Fruit fly (Drosophila melanogaster) whole organism, embryonic: Measurements from ENCODE around the gene CG8301.

Experiments used
- CG10979 ChIP-seq: fragments of 200-800 bp; sonication (Bioruptor generic); optimal IDR thresholded peaks from 2 replicates; lab custom pipeline; 2018; ENCODE audit warnings: missing biosample characterization, mild to moderate bottlenecking, missing genetic modification characterization, moderate library complexity
- CG11695 ChIP-seq: fragments of 200-800 bp; sonication (Bioruptor generic); IDR thresholded peaks from 3 replicates; pipeline ENCODE4 v1.3.6; 2022; ENCODE audit warnings: missing biosample characterization, missing genetic modification characterization
- CG15696 ChIP-seq: fragments of 200-800 bp; sonication (Bioruptor generic); optimal IDR thresholded peaks from 2 replicates; lab custom pipeline; 2019; ENCODE audit warnings: missing biosample characterization, mild to moderate bottlenecking, missing genetic modification characterization, moderate library complexity
- CG1602 ChIP-seq: fragments of 200-800 bp; sonication (Bioruptor generic); optimal IDR thresholded peaks from 3 replicates; lab custom pipeline; 2016; ENCODE audit warnings: missing biosample characterization, missing genetic modification characterization
- CG18011 ChIP-seq: fragments of 200-800 bp; sonication (Bioruptor generic); optimal IDR thresholded peaks from 2 replicates; lab custom pipeline; 2017; ENCODE audit warnings: missing biosample characterization, missing genetic modification characterization, mild to moderate bottlenecking, moderate library complexity, missing genotype
- CG31365 ChIP-seq: fragments of 200-800 bp; sonication (Bioruptor generic); optimal IDR thresholded peaks from 2 replicates; lab custom pipeline; 2018; ENCODE audit warnings: missing biosample characterization, mild to moderate bottlenecking, missing genetic modification characterization
- CG32772 ChIP-seq: fragments of 200-800 bp; sonication (Bioruptor generic); IDR thresholded peaks from 2 replicates; pipeline ENCODE4 v1.3.6; 2022; ENCODE audit warnings: missing biosample characterization, missing genetic modification characterization
- CG33213 ChIP-seq: fragments of 200-800 bp; sonication (Bioruptor generic); optimal IDR thresholded peaks from 3 replicates; lab custom pipeline; 2016; ENCODE audit warnings: missing biosample characterization, missing genetic modification characterization
- CG3407 ChIP-seq: fragments of 200-800 bp; sonication (Bioruptor generic); optimal IDR thresholded peaks from 2 replicates; lab custom pipeline; 2018; ENCODE audit warnings: missing biosample characterization, mild to moderate bottlenecking, missing genetic modification characterization
- CG4854 ChIP-seq: fragments of 200-800 bp; sonication (Bioruptor generic); optimal IDR thresholded peaks from 2 replicates; lab custom pipeline; 2016; ENCODE audit warnings: missing biosample characterization, missing genetic modification characterization, inconsistent platforms
- CG7745 ChIP-seq: fragments of 200-800 bp; sonication (Bioruptor generic); optimal IDR thresholded peaks from 2 replicates; lab custom pipeline; 2018; ENCODE audit warnings: missing biosample characterization, mild to moderate bottlenecking, missing genetic modification characterization, moderate library complexity
- CG9215 ChIP-seq: fragments of 200-800 bp; sonication (Bioruptor generic); IDR thresholded peaks from 2 replicates; pipeline ENCODE4 v1.3.6; 2022; ENCODE audit warnings: missing biosample characterization, missing genetic modification characterization
- Camta ChIP-seq: fragments of 200-800 bp; sonication (Bioruptor generic); optimal IDR thresholded peaks from 2 replicates; lab custom pipeline; 2016; ENCODE audit warnings: missing biosample characterization, missing genetic modification characterization
- CrebB ChIP-seq: fragments of 200-800 bp; sonication (Bioruptor generic); optimal IDR thresholded peaks from 3 replicates; lab custom pipeline; 2018; ENCODE audit warnings: missing biosample characterization, mild to moderate bottlenecking, missing genetic modification characterization
- Deaf1 ChIP-seq: fragments of 200-800 bp; optimal IDR thresholded peaks from 3 replicates; lab custom pipeline; 2019; ENCODE audit warnings: missing biosample characterization, mild to moderate bottlenecking, missing genetic modification characterization, moderate library complexity
- Dfd ChIP-seq, 2 experiments: fragments of >200 bp; optimal IDR thresholded peaks; 2 replicates each; lab custom pipeline; 2017; ENCODE audit warnings: missing biosample characterization in 2 of 2, missing genetic modification characterization in 2 of 2
- Ets65A ChIP-seq: fragments of 200-800 bp; sonication (Bioruptor generic); peaks from one replicate; lab custom pipeline; 2016; ENCODE audit warnings: missing biosample characterization, missing genetic modification characterization
- HLHmδ ChIP-seq: fragments of 200-800 bp; sonication (Bioruptor generic); optimal IDR thresholded peaks from 2 replicates; lab custom pipeline; 2018; ENCODE audit warnings: missing biosample characterization, mild to moderate bottlenecking, missing genetic modification characterization, moderate library complexity
- Lpt ChIP-seq: fragments of >200 bp; optimal IDR thresholded peaks from 2 replicates; lab custom pipeline; 2018; ENCODE audit warnings: missing biosample characterization, missing genetic modification characterization
- MESR4 ChIP-seq: fragments of 200-800 bp; sonication (Bioruptor generic); optimal IDR thresholded peaks from 2 replicates; lab custom pipeline; 2018; ENCODE audit warnings: missing biosample characterization, mild to moderate bottlenecking, missing genetic modification characterization, moderate library complexity
- Max ChIP-seq: fragments of 200-800 bp; sonication (Bioruptor generic); optimal IDR thresholded peaks from 2 replicates; lab custom pipeline; 2016; ENCODE audit warnings: missing biosample characterization, mild to moderate bottlenecking, missing genetic modification characterization
- Mrtf ChIP-seq: fragments of 200-800 bp; sonication (Bioruptor generic); IDR thresholded peaks from 3 replicates; pipeline ENCODE4 v1.3.6; 2022; ENCODE audit warnings: missing biosample characterization, missing genetic modification characterization
- Opbp ChIP-seq: fragments of 200-800 bp; sonication (Bioruptor generic); IDR thresholded peaks from 3 replicates; pipeline ENCODE4 v1.3.6; 2022; ENCODE audit warnings: missing biosample characterization, missing genetic modification characterization; ENCODE audit not compliant: partially characterized antibody
- Ravus ChIP-seq: fragments of 200-800 bp; sonication (Bioruptor generic); IDR thresholded peaks from 2 replicates; pipeline ENCODE4 v1.3.6; 2022; ENCODE audit warnings: missing biosample characterization, missing genetic modification characterization
- Taf1 ChIP-seq: fragments of 200-800 bp; sonication (Bioruptor generic); IDR thresholded peaks from 2 replicates; pipeline ENCODE4 v1.3.6; 2022; ENCODE audit warnings: missing biosample characterization, missing genetic modification characterization
- ap ChIP-seq: fragments of 200-800 bp; sonication (Bioruptor generic); IDR thresholded peaks from 2 replicates; pipeline ENCODE4 v1.3.6; 2022; ENCODE audit warnings: missing biosample characterization, missing genetic modification characterization
- ase ChIP-seq: fragments of 200-800 bp; sonication (Bioruptor generic); IDR thresholded peaks from 3 replicates; pipeline ENCODE4 v1.3.6; 2022; ENCODE audit warnings: missing biosample characterization, missing genetic modification characterization
- bowl ChIP-seq: fragments of 200-800 bp; sonication (Bioruptor generic); IDR thresholded peaks from 2 replicates; pipeline ENCODE4 v1.3.6; 2022; ENCODE audit warnings: missing biosample characterization, missing genetic modification characterization
- br ChIP-seq: fragments of >200 bp; optimal IDR thresholded peaks from 2 replicates; lab custom pipeline; 2017
- cato ChIP-seq: fragments of 200-800 bp; sonication (Bioruptor generic); optimal IDR thresholded peaks from 2 replicates; lab custom pipeline; 2016; ENCODE audit warnings: missing biosample characterization, missing genetic modification characterization, borderline replicate concordance
- ci ChIP-seq: fragments of 200-800 bp; sonication (Bioruptor generic); IDR thresholded peaks from 3 replicates; pipeline ENCODE4 v1.3.6; 2022; ENCODE audit warnings: missing biosample characterization, missing genetic modification characterization
- dan ChIP-seq: fragments of 200-800 bp; sonication (Bioruptor generic); IDR thresholded peaks from 2 replicates; pipeline ENCODE4 v1.3.6; 2022; ENCODE audit warnings: missing biosample characterization, missing genetic modification characterization
- dimm ChIP-seq: fragments of 200-800 bp; sonication (Bioruptor generic); IDR thresholded peaks from 2 replicates; pipeline ENCODE4 v1.3.6; 2022; ENCODE audit warnings: missing biosample characterization, missing genetic modification characterization
- dpn ChIP-seq, 2 experiments: fragments of 200-800 bp; sonication (Bioruptor generic); optimal IDR thresholded peaks; 3 replicates each; lab custom pipeline; 2016; ENCODE audit warnings: missing biosample characterization in 2 of 2, missing genetic modification characterization in 2 of 2
- ems ChIP-seq: fragments of 200-800 bp; sonication (Bioruptor generic); optimal IDR thresholded peaks from 3 replicates; lab custom pipeline; 2016; ENCODE audit warnings: missing biosample characterization, missing genetic modification characterization
- fd64A ChIP-seq: fragments of 200-800 bp; sonication (Bioruptor generic); optimal IDR thresholded peaks from 3 replicates; lab custom pipeline; 2018; ENCODE audit warnings: missing biosample characterization, mild to moderate bottlenecking, missing genetic modification characterization
- grau ChIP-seq: fragments of 200-800 bp; optimal IDR thresholded peaks from 3 replicates; lab custom pipeline; 2019; ENCODE audit warnings: missing biosample characterization, mild to moderate bottlenecking, missing genetic modification characterization, moderate library complexity
- her ChIP-seq: fragments of 200-800 bp; sonication (Bioruptor generic); optimal IDR thresholded peaks from 2 replicates; lab custom pipeline; 2016; ENCODE audit warnings: missing biosample characterization, missing genetic modification characterization
- inv ChIP-seq: fragments of 200-800 bp; sonication (Bioruptor generic); IDR thresholded peaks from 2 replicates; pipeline ENCODE4 v1.3.6; 2022; ENCODE audit warnings: missing biosample characterization, missing genetic modification characterization; ENCODE audit not compliant: partially characterized antibody
- lmd ChIP-seq: fragments of 200-800 bp; sonication (Bioruptor generic); IDR thresholded peaks from 2 replicates; pipeline ENCODE4 v1.3.6; 2022; ENCODE audit warnings: missing biosample characterization, missing genetic modification characterization
- lov ChIP-seq, 2 experiments: fragments of 200-800 bp in 1 of 2; fragments of >200 bp in 1 of 2; sonication (Bioruptor generic) in 1 of 2; IDR thresholded peaks in 1 of 2; optimal IDR thresholded peaks in 1 of 2; 2 replicates in 1 of 2; 3 replicates in 1 of 2; pipeline versions ENCODE4 v1.3.6 to Lab custom; 2017 to 2022; ENCODE audit warnings: missing biosample characterization in 1 of 2, missing genetic modification characterization in 1 of 2
- nau ChIP-seq: fragments of 200-800 bp; sonication (Bioruptor generic); optimal IDR thresholded peaks from 3 replicates; lab custom pipeline; 2017; ENCODE audit warnings: missing biosample characterization, mild to moderate bottlenecking, missing genetic modification characterization, missing genetic modification reagents
- pb ChIP-seq: fragments of 200-800 bp; sonication (Bioruptor generic); optimal IDR thresholded peaks from 3 replicates; lab custom pipeline; 2016; ENCODE audit warnings: missing biosample characterization, missing genetic modification characterization
- salm ChIP-seq: fragments of 200-800 bp; sonication (Bioruptor generic); optimal IDR thresholded peaks from 2 replicates; lab custom pipeline; 2018; ENCODE audit warnings: missing biosample characterization, mild to moderate bottlenecking, missing genetic modification characterization
- sd ChIP-seq: fragments of 200-800 bp; sonication (Bioruptor generic); optimal IDR thresholded peaks from 3 replicates; lab custom pipeline; 2018; ENCODE audit warnings: missing biosample characterization, mild to moderate bottlenecking, missing genetic modification characterization, moderate library complexity
- tap ChIP-seq: fragments of 200-800 bp; optimal IDR thresholded peaks from 3 replicates; lab custom pipeline; 2019; ENCODE audit warnings: missing biosample characterization, mild to moderate bottlenecking, missing genetic modification characterization, moderate library complexity
- toy ChIP-seq: fragments of 200-800 bp; sonication (Bioruptor generic); IDR thresholded peaks from 2 replicates; pipeline ENCODE4 v1.3.6; 2022; ENCODE audit warnings: missing biosample characterization, missing genetic modification characterization
- trh ChIP-seq: fragments of 200-800 bp; sonication (Bioruptor generic); optimal IDR thresholded peaks from 2 replicates; lab custom pipeline; 2016; ENCODE audit warnings: missing biosample characterization, missing genetic modification characterization
- vfl ChIP-seq: fragments of 200-800 bp; sonication (Bioruptor generic); optimal IDR thresholded peaks from 2 replicates; lab custom pipeline; 2016; ENCODE audit warnings: missing biosample characterization, missing genetic modification characterization
- yki ChIP-seq: fragments of >200 bp; optimal IDR thresholded peaks from 3 replicates; lab custom pipeline; 2018
- zfh1 ChIP-seq: fragments of 200-800 bp; sonication (Bioruptor generic); IDR thresholded peaks from 3 replicates; pipeline ENCODE4 v1.3.6; 2022; ENCODE audit warnings: missing biosample characterization, missing genetic modification characterization

The CG8301 gene

DNA sequence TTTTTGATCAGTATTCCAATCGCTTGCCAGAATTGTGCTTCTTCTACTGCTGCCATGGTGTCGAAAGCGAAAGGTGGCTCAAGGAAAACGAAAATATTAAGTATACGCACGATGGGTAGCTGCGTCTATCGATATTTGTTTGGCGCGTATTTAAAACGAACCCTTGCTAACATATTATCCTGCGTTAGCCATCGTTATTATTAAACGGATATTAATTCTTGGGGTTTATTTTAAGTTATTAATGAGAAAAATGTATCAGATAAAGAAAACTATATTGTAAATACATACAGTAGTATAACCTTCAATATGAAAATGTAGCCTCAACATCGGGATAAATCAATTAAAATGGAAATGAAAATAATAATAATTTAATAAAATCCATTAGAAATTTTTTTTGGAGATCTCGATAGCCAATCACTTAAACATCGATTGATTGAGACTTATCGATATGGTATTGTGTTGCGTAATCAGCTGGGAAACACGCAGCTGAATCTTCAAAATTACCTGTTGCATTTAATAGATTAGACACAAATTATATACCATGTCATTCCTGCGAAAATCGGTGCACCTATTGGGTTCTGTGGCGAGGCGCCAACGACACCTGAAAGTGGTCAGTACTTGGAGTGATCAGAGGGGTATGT is 25.7 kb upstream of the CG8301 start, which contains the start of the genes CG9386 and BckdhA (continued):
- TF ChIP-seq lov (optimal IDR thresholded peaks at IDR 0.05; lab: Kevin White, UChicago), result no peak
- TF ChIP-seq lov (GFP tag; IDR thresholded peaks at IDR 0.05; lab: Robert Waterston, UW), result no peak
- no peak for TF ChIP-seq pb (GFP tag; lab: Kevin White, UChicago)
- peak; percentile 13 for TF ChIP-seq CG3407 (GFP tag; lab: Kevin White, UChicago)
- peak; percentile 25 for TF ChIP-seq her (GFP tag; lab: Kevin White, UChicago)
- peak; percentile 38 for TF ChIP-seq CG15696
- peak; percentile 54 for TF ChIP-seq inv (GFP tag; lab: Robert Waterston, UW)
- TF ChIP-seq HLHmδ (GFP tag; lab: Kevin White, UChicago), result no peak
- TF ChIP-seq Ravus (GFP tag; lab: Robert Waterston, UW), result no peak
- TF ChIP-seq vfl (GFP tag; lab: Kevin White, UChicago), result peak; percentile 34
- no peak for TF ChIP-seq ap (GFP tag; lab: Robert Waterston, UW)
- TF ChIP-seq trh (GFP tag; lab: Kevin White, UChicago), result no peak
- no peak for TF ChIP-seq salm (tag; lab: Kevin White, UChicago)
- TF ChIP-seq br (lab: Kevin White, UChicago), result no peak
- TF ChIP-seq CG32772 (GFP tag; lab: Robert Waterston, UW), result no peak
- no peak for TF ChIP-seq dan (GFP tag; lab: Robert Waterston, UW)
- TF ChIP-seq CG31365 (tag; lab: Kevin White, UChicago), result no peak
- peak; percentile 6 for TF ChIP-seq sd (tag; lab: Kevin White, UChicago)
- TF ChIP-seq zfh1 (GFP tag; lab: Robert Waterston, UW), result no peak
- peak; percentile 56 for TF ChIP-seq grau (tag; lab: Kevin White, UChicago)
- TF ChIP-seq lmd, result peak; percentile 48; the same call in 1 of the 2 replicates
- no peak for TF ChIP-seq Lpt (GFP tag; lab: Kevin White, UChicago)
- 0 out of 3 replicates have a peak, but pooled peaks have one; percentile 5 for TF ChIP-seq Opbp (GFP tag; lab: Robert Waterston, UW)
- TF ChIP-seq yki (lab: Kevin White, UChicago), result no peak
- TF ChIP-seq CG10979 (tag; lab: Kevin White, UChicago), result peak; percentile 76
- no peak for TF ChIP-seq bowl
- no peak for TF ChIP-seq CrebB
- no peak for TF ChIP-seq Camta
- peak; percentile 53 for TF ChIP-seq ems (GFP tag; lab: Kevin White, UChicago)
- no peak for TF ChIP-seq toy
- peak; percentile 2 for TF ChIP-seq CG18011 (GFP tag; lab: Kevin White, UChicago)
- TF ChIP-seq Mrtf (GFP tag; lab: Robert Waterston, UW), result no peak
- no peak for TF ChIP-seq fd64A (GFP tag; lab: Kevin White, UChicago)
- peak; percentile 49 for TF ChIP-seq CG9215
- TF ChIP-seq nau (GFP tag; lab: Kevin White, UChicago), result no peak
- peak; percentile 53; the same call in 1 of the 3 replicates for TF ChIP-seq ci (GFP tag; lab: Robert Waterston, UW)
- no peak for TF ChIP-seq CG4854 (GFP tag; lab: Kevin White, UChicago)
- peak; percentile 17 for TF ChIP-seq cato (GFP tag; lab: Kevin White, UChicago)
- TF ChIP-seq ase (GFP tag; lab: Robert Waterston, UW), result peak; percentile 46; the same call in 1 of the 3 replicates
- TF ChIP-seq CG7745, result no peak
- TF ChIP-seq dpn (GFP tag; optimal IDR thresholded peaks at IDR 0.05; lab: Kevin White, UChicago), result peak; percentile 59 to 64
- TF ChIP-seq Dfd (GFP tag; optimal IDR thresholded peaks at IDR 0.05; lab: Kevin White, UChicago), result no peak
- peak; percentile 68 for TF ChIP-seq MESR4 (GFP tag; lab: Kevin White, UChicago)
- TF ChIP-seq dimm (GFP tag; lab: Robert Waterston, UW), result no peak
- no peak for TF ChIP-seq Deaf1 (tag; lab: Kevin White, UChicago)
- 0 out of 2 replicates have a peak, but pooled peaks have one; percentile 24 for TF ChIP-seq Taf1 (GFP tag; lab: Robert Waterston, UW)
- no peak for TF ChIP-seq CG11695 (GFP tag; lab: Robert Waterston, UW)
- TF ChIP-seq CG33213 (GFP tag; lab: Kevin White, UChicago), result peak; percentile 17
- no peak for TF ChIP-seq tap (tag; lab: Kevin White, UChicago)
- TF ChIP-seq Max (GFP tag; lab: Kevin White, UChicago), result peak; percentile 60
- TF ChIP-seq CG1602 (GFP tag; lab: Kevin White, UChicago), result peak; percentile 30
- TF ChIP-seq Ets65A (GFP tag; lab: Kevin White, UChicago), result peak; percentile 95
